Fruit fly (Drosophila melanogaster) whole organism, embryonic: Measurements from ENCODE around the gene CG31549.

Experiments
- Bgb ChIP-seq: fragments of 200-800 bp; sonication (Bioruptor generic); IDR thresholded peaks from 2 replicates; pipeline ENCODE4 v1.3.6; 2022; ENCODE audit warnings: missing biosample characterization, missing genetic modification characterization; ENCODE audit not compliant: partially characterized antibody
- CG10147 ChIP-seq: fragments of 200-800 bp; sonication (Bioruptor generic); optimal IDR thresholded peaks from 2 replicates; lab custom pipeline; 2019; ENCODE audit warnings: missing biosample characterization, mild to moderate bottlenecking, missing genetic modification characterization, moderate library complexity
- CG12391 ChIP-seq: fragments of 200-800 bp; sonication (Bioruptor generic); optimal IDR thresholded peaks from 3 replicates; lab custom pipeline; 2018; ENCODE audit warnings: missing biosample characterization, mild to moderate bottlenecking, missing genetic modification characterization, moderate library complexity
- CG12659 ChIP-seq: fragments of 200-800 bp; sonication (Bioruptor generic); optimal IDR thresholded peaks from 3 replicates; lab custom pipeline; 2017; ENCODE audit warnings: mild to moderate bottlenecking, missing biosample characterization, missing genetic modification reagents, missing genetic modification characterization
- CG12942 ChIP-seq: fragments of 200-800 bp; sonication (Bioruptor generic); optimal IDR thresholded peaks from 3 replicates; lab custom pipeline; 2016; ENCODE audit warnings: missing biosample characterization, missing genetic modification characterization
- CG15696 ChIP-seq: fragments of 200-800 bp; sonication (Bioruptor generic); optimal IDR thresholded peaks from 2 replicates; lab custom pipeline; 2019; ENCODE audit warnings: missing biosample characterization, mild to moderate bottlenecking, missing genetic modification characterization, moderate library complexity
- CG33557 ChIP-seq: fragments of 200-800 bp; sonication (Bioruptor generic); optimal IDR thresholded peaks from 2 replicates; lab custom pipeline; 2019; ENCODE audit warnings: missing biosample characterization, mild to moderate bottlenecking, missing genetic modification characterization, moderate library complexity
- CG3726 ChIP-seq: fragments of 200-800 bp; sonication (Bioruptor generic); IDR thresholded peaks from 3 replicates; pipeline ENCODE4, ENCODE4 v1.3.6; 2022; ENCODE audit warnings: missing biosample characterization, missing genetic modification characterization
- CG4854 ChIP-seq: fragments of 200-800 bp; sonication (Bioruptor generic); optimal IDR thresholded peaks from 2 replicates; lab custom pipeline; 2016; ENCODE audit warnings: missing biosample characterization, missing genetic modification characterization, inconsistent platforms
- CG5245 ChIP-seq: fragments of 200-800 bp; sonication (Bioruptor generic); optimal IDR thresholded peaks from 3 replicates; lab custom pipeline; 2016; ENCODE audit warnings: missing biosample characterization, missing genetic modification characterization
- CG6854 ChIP-seq: fragments of 200-800 bp; sonication (Bioruptor generic); optimal IDR thresholded peaks from 3 replicates; lab custom pipeline; 2017; ENCODE audit warnings: missing biosample characterization, mild to moderate bottlenecking, missing genetic modification characterization
- CG7271 ChIP-seq: fragments of 200-800 bp; sonication (Bioruptor generic); optimal IDR thresholded peaks from 2 replicates; lab custom pipeline; 2018; ENCODE audit warnings: missing biosample characterization, mild to moderate bottlenecking, missing genetic modification characterization, moderate library complexity
- CG7357 ChIP-seq: fragments of 200-800 bp; sonication (Bioruptor generic); IDR thresholded peaks from 3 replicates; pipeline ENCODE4 v1.3.6; 2022; ENCODE audit warnings: missing biosample characterization, missing genetic modification characterization
- CG7556 ChIP-seq: fragments of 200-800 bp; sonication (Bioruptor generic); optimal IDR thresholded peaks from 2 replicates; lab custom pipeline; 2017; ENCODE audit warnings: missing biosample characterization, mild to moderate bottlenecking, missing genetic modification characterization
- CG8388 ChIP-seq: fragments of 200-800 bp; sonication (Bioruptor generic); optimal IDR thresholded peaks from 2 replicates; lab custom pipeline; 2019; ENCODE audit warnings: missing biosample characterization, mild to moderate bottlenecking, missing genetic modification characterization, moderate library complexity
- CkIIα-i1 ChIP-seq: fragments of 200-800 bp; sonication (Bioruptor generic); IDR thresholded peaks from 2 replicates; pipeline ENCODE4 v1.3.6; 2022; ENCODE audit warnings: missing biosample characterization, missing genetic modification characterization
- CoRest ChIP-seq: fragments of 200-800 bp; sonication (Bioruptor generic); optimal IDR thresholded peaks from 3 replicates; lab custom pipeline; 2018; ENCODE audit warnings: missing biosample characterization, mild to moderate bottlenecking, missing genetic modification characterization, moderate library complexity
- HLH3B ChIP-seq: fragments of 200-800 bp; sonication (Bioruptor generic); IDR thresholded peaks from 2 replicates; pipeline ENCODE4 v1.3.6; 2022; ENCODE audit warnings: missing biosample characterization, missing genetic modification characterization
- Hr78 ChIP-seq, 2 experiments: fragments of 200-800 bp in 1 of 2; fragments of >200 bp in 1 of 2; sonication (Bioruptor generic) in 1 of 2; optimal IDR thresholded peaks; 2 replicates each; lab custom pipeline; 2017 to 2019; ENCODE audit warnings: missing biosample characterization in 2 of 2, missing genetic modification characterization in 2 of 2, mild to moderate bottlenecking in 1 of 2, moderate library complexity in 1 of 2
- Med ChIP-seq: fragments of 200-800 bp; sonication (Bioruptor generic); peaks from one replicate; lab custom pipeline; 2016; ENCODE audit warnings: missing biosample characterization, missing genetic modification characterization, mild to moderate bottlenecking, inconsistent platforms, moderate library complexity
- Six4 ChIP-seq: fragments of 200-800 bp; sonication (Bioruptor generic); optimal IDR thresholded peaks from 2 replicates; lab custom pipeline; 2016; ENCODE audit warnings: missing biosample characterization, missing genetic modification characterization
- Sry-β ChIP-seq: fragments of 200-800 bp; sonication (Bioruptor generic); optimal IDR thresholded peaks from 2 replicates; lab custom pipeline; 2018; ENCODE audit warnings: missing biosample characterization, mild to moderate bottlenecking, missing genetic modification characterization, moderate library complexity
- Ssrp ChIP-seq: fragments of 200-800 bp; sonication (Bioruptor generic); optimal IDR thresholded peaks from 2 replicates; lab custom pipeline; 2018; ENCODE audit warnings: missing biosample characterization, mild to moderate bottlenecking, missing genetic modification characterization, moderate library complexity
- TFAM ChIP-seq: fragments of 200-800 bp; sonication (Bioruptor generic); optimal IDR thresholded peaks from 2 replicates; lab custom pipeline; 2017; ENCODE audit warnings: missing biosample characterization, missing genetic modification characterization, inconsistent platforms
- bigmax ChIP-seq: fragments of 200-800 bp; sonication (Bioruptor generic); optimal IDR thresholded peaks from 2 replicates; lab custom pipeline; 2018; ENCODE audit warnings: missing biosample characterization, mild to moderate bottlenecking, missing genetic modification characterization
- dmrt11E ChIP-seq: fragments of 200-800 bp; sonication (Bioruptor generic); optimal IDR thresholded peaks from 3 replicates; lab custom pipeline; 2018; ENCODE audit warnings: missing biosample characterization, mild to moderate bottlenecking, missing genetic modification characterization, moderate library complexity
- en ChIP-seq: fragments of 200-800 bp; sonication (Bioruptor generic); optimal IDR thresholded peaks from 2 replicates; lab custom pipeline; 2016; ENCODE audit warnings: missing biosample characterization, missing genetic modification characterization
- lab ChIP-seq: fragments of 200-800 bp; sonication (Bioruptor generic); optimal IDR thresholded peaks from 3 replicates; lab custom pipeline; 2017; ENCODE audit warnings: missing biosample characterization, missing genetic modification characterization, mild to moderate bottlenecking, moderate library complexity, missing genetic modification reagents
- nerfin-2 ChIP-seq: fragments of 200-800 bp; sonication (Bioruptor generic); IDR thresholded peaks from 2 replicates; pipeline ENCODE4 v1.3.6; 2022; ENCODE audit warnings: missing biosample characterization, missing genetic modification characterization; ENCODE audit not compliant: partially characterized antibody
- sens ChIP-seq: fragments of 200-800 bp; sonication (Bioruptor generic); peaks from one replicate; lab custom pipeline; 2016; ENCODE audit warnings: missing biosample characterization, missing genetic modification characterization
- unpg ChIP-seq: fragments of 200-800 bp; sonication (Bioruptor generic); optimal IDR thresholded peaks from 3 replicates; lab custom pipeline; 2018; ENCODE audit warnings: missing biosample characterization, mild to moderate bottlenecking, missing genetic modification characterization, moderate library complexity
- wor ChIP-seq: fragments of 200-800 bp; sonication (Bioruptor generic); IDR thresholded peaks from 2 replicates; pipeline ENCODE4 v1.3.6; 2022; ENCODE audit warnings: missing biosample characterization, missing genetic modification characterization
- zf30C ChIP-seq: fragments of 200-800 bp; sonication (Bioruptor generic); optimal IDR thresholded peaks from 3 replicates; lab custom pipeline; 2018; ENCODE audit warnings: missing biosample characterization, mild to moderate bottlenecking, missing genetic modification characterization

CG31549 gene

DNA sequence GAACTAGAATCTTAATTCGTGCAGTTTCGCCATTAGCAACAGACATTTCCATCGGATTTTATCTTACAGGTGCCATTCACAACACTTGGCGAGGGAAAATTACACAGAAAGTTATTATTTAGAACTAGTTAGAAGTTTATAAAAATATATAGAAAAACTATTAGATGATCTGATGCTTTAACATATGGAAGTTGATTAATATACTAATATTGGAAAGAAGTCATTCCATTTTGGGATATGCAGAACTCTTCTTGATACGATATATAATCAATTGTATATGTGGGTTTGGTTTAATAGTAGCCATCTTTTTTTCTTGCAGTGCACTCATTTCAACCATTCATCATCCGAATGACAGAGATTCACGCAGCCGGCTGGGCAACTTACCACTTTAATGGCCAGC lies 50.2 kb downstream of the CG31549 start (continued):
- TF ChIP-seq Six4 (GFP tag; lab: Kevin White, UChicago) (no peak), CG4854 (GFP tag; lab: Kevin White, UChicago) (no peak), CG5245 (no peak), HLH3B (GFP tag; lab: Robert Waterston, UW) (no peak), CG3726 (GFP tag; lab: Robert Waterston, UW) (no peak), CG6854 (GFP tag; lab: Kevin White, UChicago) (no peak), en (GFP tag; lab: Kevin White, UChicago) (no peak), lab (GFP tag; lab: Kevin White, UChicago) (no peak), bigmax (GFP tag; lab: Kevin White, UChicago) (no peak), CkIIα-i1 (GFP tag; lab: Robert Waterston, UW) (no peak), nerfin-2 (GFP tag; lab: Robert Waterston, UW) (no peak), CG15696 (peak; percentile 4), zf30C (GFP tag; lab: Kevin White, UChicago) (peak; percentile 44), sens (GFP tag; lab: Kevin White, UChicago) (peak; percentile 64), dmrt11E (tag; lab: Kevin White, UChicago) (peak; percentile 7), Bgb (GFP tag; lab: Robert Waterston, UW) (no peak), CG7271 (no peak), CG12659 (no peak), Hr78 (GFP tag; optimal IDR thresholded peaks at IDR 0.05; lab: Kevin White, UChicago) (no peak), unpg (GFP tag; lab: Kevin White, UChicago) (peak; percentile 29), CG10147 (no peak), Med (GFP tag; lab: Kevin White, UChicago) (peak; percentile 8), Ssrp (tag; lab: Kevin White, UChicago) (peak; percentile 5), CG7357 (GFP tag; lab: Robert Waterston, UW) (no peak), CoRest (tag; lab: Kevin White, UChicago) (no peak), Sry-β (GFP tag; lab: Kevin White, UChicago) (no peak), CG12391 (peak; percentile 14), CG8388 (GFP tag; lab: Kevin White, UChicago) (no peak), CG33557 (GFP tag; lab: Kevin White, UChicago) (no peak), TFAM (GFP tag; lab: Kevin White, UChicago) (no peak), CG7556 (GFP tag; lab: Kevin White, UChicago) (no peak), CG12942 (GFP tag; lab: Kevin White, UChicago) (no peak), wor (GFP tag; lab: Robert Waterston, UW) (no peak)
